Fruit fly (Drosophila melanogaster) S2 (cell line): ENCODE data around the gene Eig71Ei.
A peak's percentile ranks its signal among the peaks of the same experiment; 100 is the strongest.

Experiments used
- CG8478 ChIP-seq: fragments of >200 bp; optimal IDR thresholded peaks from 2 replicates; lab custom pipeline; 2018
- CTCF ChIP-seq, 2 experiments: fragments of >200 bp; optimal IDR thresholded peaks; 2 replicates each; lab custom pipeline; 2018

Eig71Ei gene

DNA sequence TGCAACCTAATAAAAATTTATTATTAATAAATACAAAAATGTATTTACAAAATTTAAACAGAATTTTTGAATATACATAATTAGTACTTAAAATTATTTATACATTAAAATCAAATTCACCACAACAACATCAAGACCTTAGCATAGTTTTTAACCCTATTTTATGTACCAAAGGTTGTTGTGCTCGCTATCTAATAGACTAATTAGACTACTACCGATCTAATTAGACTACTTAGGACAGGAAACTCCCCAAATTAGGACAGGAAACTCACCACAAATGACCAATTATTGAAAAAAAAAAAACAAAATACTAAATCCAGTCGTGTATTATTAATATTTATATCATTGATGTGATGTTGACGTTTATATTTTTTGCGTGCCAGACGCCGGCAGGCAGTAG is 22.5 kb upstream of the Eig71Ei start:
- TF ChIP-seq CG8478 (lab: Kevin White, UChicago) = no peak
- peak in 1 of 2 experiments; percentile 22 for TF ChIP-seq CTCF (optimal IDR thresholded peaks at IDR 0.05; lab: Kevin White, UChicago)

DNA sequence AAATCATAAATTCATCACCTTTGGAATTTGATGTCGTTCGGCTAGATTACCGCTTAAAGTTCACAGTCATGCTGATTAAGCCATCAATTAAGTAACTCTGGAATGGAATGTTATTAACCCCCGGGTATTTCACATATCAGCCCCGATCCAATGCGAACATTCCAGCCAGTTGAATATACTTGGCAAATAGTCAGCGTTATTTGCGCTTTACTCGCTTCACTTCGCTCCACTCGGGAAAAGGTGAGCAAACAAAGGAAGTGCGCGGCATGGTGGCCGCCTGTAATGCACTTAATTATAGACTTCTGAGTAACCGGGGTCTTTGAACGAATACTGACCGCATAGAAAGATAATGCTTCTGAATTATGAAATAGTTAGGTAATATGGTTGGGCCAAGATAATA is 21.9 kb upstream of the Eig71Ei start:
- TF ChIP-seq CG8478 (lab: Kevin White, UChicago) = no peak
- TF ChIP-seq CTCF (optimal IDR thresholded peaks at IDR 0.05; lab: Kevin White, UChicago) = no peak

DNA sequence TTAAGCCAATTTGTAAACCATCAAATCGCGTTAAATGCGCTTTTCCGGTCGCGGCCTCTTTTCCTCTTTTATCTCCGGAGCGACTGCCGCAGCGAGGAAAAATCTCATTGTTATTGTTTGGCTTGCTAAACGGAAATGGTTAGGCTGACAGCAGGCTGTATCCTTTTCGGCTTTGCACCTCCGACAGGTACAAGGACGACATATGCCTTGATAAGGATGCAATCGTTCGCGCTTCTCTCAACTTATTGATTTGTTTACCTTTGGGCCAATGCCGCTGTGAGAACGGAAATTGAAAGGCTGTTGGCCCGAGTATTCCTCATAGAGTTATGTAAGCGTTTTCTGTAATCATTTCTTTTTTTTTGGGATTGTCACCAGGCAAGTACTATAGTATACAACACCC is 21.0 kb upstream of the Eig71Ei start:
- TF ChIP-seq CG8478 (lab: Kevin White, UChicago) = no peak
- TF ChIP-seq CTCF (optimal IDR thresholded peaks at IDR 0.05; lab: Kevin White, UChicago) = no peak

DNA sequence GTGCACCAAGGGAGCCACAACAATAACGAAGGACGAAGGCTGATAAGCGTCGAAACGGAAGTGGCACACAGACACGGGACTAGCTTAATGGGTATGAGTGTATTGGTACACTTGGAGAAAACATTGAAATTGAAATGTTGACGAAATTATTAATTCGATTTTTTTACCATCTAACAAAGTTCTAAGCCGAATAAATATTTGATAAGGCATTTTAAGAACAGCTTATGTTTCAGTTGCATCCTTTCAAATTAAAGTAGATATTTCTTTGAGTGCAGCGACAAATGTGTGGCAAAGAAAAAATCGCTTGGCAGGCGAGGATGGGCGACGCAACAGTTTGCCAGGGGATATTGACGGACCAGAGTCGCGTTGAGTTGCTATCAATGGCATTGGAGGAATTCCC is 19.5 kb upstream of the Eig71Ei start:
- TF ChIP-seq CTCF (optimal IDR thresholded peaks at IDR 0.05; lab: Kevin White, UChicago) (no peak), CG8478 (lab: Kevin White, UChicago) (no peak)

DNA sequence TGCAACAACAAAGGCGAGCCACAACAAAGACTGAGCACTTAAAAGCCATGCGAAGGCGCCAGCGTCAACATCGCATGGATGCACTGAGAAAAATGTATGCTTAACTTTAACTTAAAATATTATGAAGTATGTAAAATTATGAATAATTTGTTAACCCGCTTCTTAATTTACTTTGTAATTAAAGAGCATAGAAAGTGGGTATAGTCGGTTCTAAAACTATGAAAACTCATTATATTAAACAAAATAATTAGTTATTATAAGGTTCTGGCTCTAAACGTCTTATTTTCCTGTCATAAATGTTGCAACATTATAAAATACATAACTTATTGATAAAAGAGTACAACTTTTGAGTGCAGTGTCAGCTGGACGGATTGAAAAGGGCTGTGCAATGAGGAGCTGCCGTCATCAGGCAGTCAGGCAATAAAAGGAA is 17.9 kb upstream of the Eig71Ei start:
- TF ChIP-seq CTCF (optimal IDR thresholded peaks at IDR 0.05; lab: Kevin White, UChicago) = no peak
- no peak for TF ChIP-seq CG8478 (lab: Kevin White, UChicago)

DNA sequence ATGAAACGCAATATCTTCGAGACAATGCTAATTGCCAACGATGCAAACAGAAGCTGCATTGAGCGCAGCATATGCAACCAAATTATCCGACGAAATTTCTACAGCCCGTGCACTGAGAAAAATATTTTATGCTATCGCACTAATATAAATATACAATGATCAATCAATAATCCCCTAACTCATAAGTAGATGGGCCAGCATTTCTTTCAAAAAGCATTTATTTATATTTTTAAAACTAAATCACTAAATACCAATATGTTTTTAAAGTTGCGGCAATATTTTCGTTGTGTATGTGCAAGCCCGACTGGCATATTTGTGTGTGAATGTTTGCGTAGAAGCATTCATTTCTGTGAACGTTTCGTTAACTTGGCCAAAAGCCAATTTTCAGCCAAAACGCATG is 13.3 kb upstream of the Eig71Ei start:
- TF ChIP-seq CG8478 (lab: Kevin White, UChicago) (no peak), CTCF (optimal IDR thresholded peaks at IDR 0.05; lab: Kevin White, UChicago) (no peak)

DNA sequence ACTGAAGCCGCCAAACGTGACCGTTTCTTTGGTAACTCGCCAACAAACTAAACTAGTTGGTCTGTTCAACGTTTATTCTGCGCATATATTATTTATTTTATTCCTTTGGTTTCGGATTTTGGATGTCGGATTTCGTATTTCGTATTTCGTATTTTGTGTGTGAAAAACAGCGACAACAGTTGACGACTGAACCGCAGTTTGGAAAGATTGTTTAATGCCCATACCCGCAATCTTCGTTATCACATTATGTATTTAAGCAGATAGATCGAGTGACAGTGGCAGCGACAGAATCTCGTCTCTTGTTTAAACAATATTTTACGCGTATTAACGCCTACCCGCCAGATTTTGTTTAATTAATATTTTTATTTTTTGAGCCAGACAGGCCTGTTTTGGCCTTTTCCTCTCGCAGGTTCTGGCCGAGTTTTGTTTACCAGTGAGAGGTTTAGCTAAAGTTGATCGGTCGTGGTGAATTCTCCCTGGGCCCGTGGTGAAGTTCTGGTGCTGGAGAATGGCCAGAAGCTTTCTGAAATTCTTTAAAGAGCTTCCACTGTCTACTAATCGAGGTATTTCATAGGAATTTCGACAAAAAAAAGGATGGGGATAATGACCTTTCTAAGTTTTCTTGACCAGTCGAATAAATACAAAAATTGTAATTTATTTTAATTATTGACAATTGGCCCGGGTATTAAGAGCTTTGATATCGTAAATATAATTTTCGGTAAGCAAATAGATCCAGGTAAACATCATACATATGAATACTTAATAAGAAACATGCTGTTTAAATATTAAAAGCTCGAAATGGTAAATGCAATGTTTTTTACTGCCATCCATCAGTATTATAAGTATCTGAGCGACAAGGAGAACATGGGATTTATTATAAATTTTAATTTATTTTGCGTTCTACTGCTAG is 11.5 kb upstream of the Eig71Ei start, which contains the start of the genes comm3 and CG43083:
comm3 (minus strand) TSS at position 51 of the 910 bp plus-strand sequence.
CG43083 (plus strand) TSS at position 860 of the 910 bp plus-strand sequence.
- TF ChIP-seq CG8478 (lab: Kevin White, UChicago) = no peak
- no peak for TF ChIP-seq CTCF (optimal IDR thresholded peaks at IDR 0.05; lab: Kevin White, UChicago)

DNA sequence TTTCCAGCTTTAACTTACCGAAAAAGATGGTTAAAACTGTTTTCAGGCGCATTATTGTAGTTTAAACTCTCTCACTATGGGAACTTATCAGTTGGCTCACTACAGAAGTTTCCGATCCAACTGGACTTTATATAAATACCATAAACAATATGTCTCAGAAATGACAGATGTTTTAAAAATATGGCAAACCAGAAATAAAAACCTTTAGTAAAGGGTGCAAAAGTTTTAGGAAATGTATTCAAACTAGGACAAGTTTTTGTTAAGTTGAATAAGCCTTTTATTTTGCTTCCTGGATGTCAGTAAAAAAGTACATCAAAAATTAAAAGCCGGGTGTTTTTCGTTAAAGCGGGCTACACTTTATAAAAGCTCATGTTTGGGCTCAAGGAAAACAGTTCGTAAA is 9.9 kb upstream of the Eig71Ei start, which contains the start of the genes Eig71Ea and Eig71Eb:
Eig71Ea (minus strand) TSS at position 101 of the 400 bp plus-strand sequence.
Eig71Eb (plus strand) TSS at position 376 of the 400 bp plus-strand sequence.
- TF ChIP-seq CG8478 (lab: Kevin White, UChicago) = no peak
- TF ChIP-seq CTCF (optimal IDR thresholded peaks at IDR 0.05; lab: Kevin White, UChicago) = no peak

DNA sequence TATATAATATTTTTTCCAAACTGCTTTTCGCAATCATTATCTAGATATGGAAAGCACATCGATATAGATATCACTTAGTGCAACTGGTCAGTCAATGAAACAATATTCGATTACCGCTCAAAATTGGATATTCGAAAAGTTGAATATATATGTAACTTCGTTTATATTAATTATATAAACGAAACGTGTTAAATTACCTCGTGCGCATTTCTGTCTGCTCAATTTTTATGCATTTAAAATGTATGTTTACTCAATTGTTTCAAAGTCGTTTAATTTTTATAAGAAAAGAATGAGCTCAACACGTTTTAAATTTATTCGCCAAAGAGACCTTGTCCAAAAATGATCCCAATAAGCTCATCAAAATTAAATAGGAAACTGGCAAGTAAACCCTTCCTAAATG is 9.0 kb upstream of the Eig71Ei start, which contains the start of gene CG43084:
CG43084 (plus strand) TSS at position 301 of the 400 bp plus-strand sequence.
- TF ChIP-seq CTCF (optimal IDR thresholded peaks at IDR 0.05; lab: Kevin White, UChicago) (no peak), CG8478 (lab: Kevin White, UChicago) (no peak)

DNA sequence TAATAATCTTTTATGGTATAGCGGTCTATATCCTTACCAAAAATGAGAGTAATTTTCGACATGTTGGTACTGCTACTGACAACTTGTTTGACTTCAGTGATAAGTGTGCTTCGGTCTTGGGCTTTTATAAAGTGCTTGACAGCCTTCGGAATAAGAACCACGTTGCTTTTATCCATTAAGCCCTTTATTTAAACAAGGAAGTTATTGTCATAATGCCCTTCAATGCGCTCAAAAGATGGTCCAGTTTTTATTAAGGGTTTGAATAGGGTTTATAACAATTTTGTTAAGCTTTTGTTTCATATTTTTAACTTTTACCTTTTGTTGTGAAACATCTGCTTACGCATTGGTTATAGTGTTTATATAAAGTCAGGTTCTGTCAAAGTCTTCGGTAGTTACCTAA is 7.4 kb upstream of the Eig71Ei start, which contains the start of the genes Eig71Ec and Eig71Ed:
Eig71Ec (minus strand) TSS at position 101 of the 400 bp plus-strand sequence.
Eig71Ed (plus strand) TSS at position 384 of the 400 bp plus-strand sequence.
- TF ChIP-seq CG8478 (lab: Kevin White, UChicago) = no peak
- TF ChIP-seq CTCF (optimal IDR thresholded peaks at IDR 0.05; lab: Kevin White, UChicago) = no peak

DNA sequence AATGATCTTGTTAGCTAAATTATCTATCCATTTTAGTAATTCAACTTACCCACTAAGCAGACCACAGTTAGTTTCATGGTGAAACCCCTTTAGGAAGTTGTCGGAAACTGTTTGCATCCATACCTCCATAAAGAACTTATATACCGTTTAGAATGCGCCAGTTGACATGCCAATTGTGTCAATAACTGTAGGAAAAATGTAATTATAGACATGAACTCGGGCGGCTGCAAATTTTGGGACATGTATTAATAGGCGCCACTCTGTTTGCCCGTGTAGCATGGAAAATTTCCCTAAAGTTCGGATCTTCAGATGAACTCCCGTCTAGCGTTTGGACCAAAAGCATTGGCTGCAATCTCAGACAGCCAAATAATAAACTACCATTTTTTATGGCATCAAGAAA is 3.6 kb upstream of the Eig71Ei start, which contains the start of gene Eig71Ee:
Eig71Ee (minus strand) TSS at position 101 of the 400 bp plus-strand sequence.
- TF ChIP-seq CTCF (optimal IDR thresholded peaks at IDR 0.05; lab: Kevin White, UChicago) (no peak), CG8478 (lab: Kevin White, UChicago) (no peak)

DNA sequence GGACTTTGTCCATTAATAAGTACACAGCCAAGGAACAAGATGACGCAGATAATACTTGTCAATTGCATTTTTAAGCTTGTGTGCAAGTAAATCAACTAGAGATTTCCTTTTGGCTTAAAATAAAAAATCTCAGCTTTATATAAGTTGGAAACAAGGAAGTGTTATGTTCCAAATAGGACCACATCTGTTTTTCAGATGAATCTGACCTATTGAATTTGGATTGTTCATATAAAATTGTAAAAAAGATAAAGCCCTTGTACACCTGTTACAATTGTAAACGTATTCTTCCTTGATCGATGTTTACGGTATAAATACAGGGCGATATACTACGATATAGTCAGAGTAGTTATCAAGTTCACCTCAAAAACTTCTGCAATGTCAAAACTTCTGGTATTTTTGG is 2.2 kb upstream of the Eig71Ei start, which contains the start of the genes Eig71Ef and Eig71Eg:
Eig71Ef (minus strand) TSS at position 101 of the 400 bp plus-strand sequence.
Eig71Eg (plus strand) TSS at position 339 of the 400 bp plus-strand sequence.
- no peak for TF ChIP-seq CTCF (optimal IDR thresholded peaks at IDR 0.05; lab: Kevin White, UChicago)
- no peak for TF ChIP-seq CG8478 (lab: Kevin White, UChicago)

DNA sequence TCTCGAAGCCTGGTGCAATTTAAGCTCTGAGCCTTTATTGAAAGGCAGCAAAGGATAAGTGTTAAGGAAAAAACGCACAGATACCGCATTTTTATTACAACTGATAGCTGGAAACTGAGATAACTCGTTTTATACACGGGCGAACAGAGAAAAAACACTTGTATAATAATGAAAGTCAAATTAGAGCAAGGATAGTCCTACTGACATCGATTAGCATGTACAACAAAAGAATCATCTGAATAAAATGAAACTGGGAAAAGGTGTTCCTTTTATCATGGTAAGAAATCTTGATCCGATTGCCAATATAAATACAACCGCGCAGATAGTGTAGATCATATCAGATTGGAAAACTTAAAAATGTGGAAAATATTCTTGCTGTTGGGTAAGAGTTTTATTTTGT is 1.4 kb downstream of the Eig71Ei start, which contains the start of the genes Eig71Ej and Eig71Ek:
Eig71Ej (minus strand) TSS at position 101 of the 400 bp plus-strand sequence.
Eig71Ek (plus strand) TSS at position 334 of the 400 bp plus-strand sequence.
- TF ChIP-seq CG8478 (lab: Kevin White, UChicago) (no peak), CTCF (optimal IDR thresholded peaks at IDR 0.05; lab: Kevin White, UChicago) (no peak)

DNA sequence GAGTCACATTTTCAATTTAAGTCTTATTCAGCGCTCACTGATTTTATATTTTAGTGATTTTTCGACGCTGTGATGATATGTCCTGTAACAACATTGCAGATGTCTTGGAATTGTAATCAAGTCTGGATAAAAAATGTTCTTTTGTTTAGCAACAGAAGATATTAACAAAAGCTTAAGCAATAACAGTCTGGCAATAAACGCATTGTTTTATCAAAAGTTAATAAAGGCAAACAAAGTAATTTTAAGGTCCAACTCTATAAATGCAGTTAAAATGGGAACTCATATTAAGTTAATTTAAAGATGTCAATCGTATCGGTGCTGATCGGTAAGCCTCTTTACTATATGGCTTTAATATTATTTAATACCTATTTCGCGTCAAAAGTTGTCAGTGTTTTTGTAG is 2.1 kb downstream of the Eig71Ei start, which contains the start of gene CG43082:
CG43082 (plus strand) TSS at position 301 of the 400 bp plus-strand sequence.
- no peak for TF ChIP-seq CG8478 (lab: Kevin White, UChicago)
